Worm (Caenorhabditis elegans) whole organism, L4 larva: ENCODE measurements around the gene nhr-123.

Source experiments
- F44E2.7 ChIP-seq: fragments of 200-800 bp; sonication (Bioruptor generic); IDR thresholded peaks from 2 replicates; pipeline ENCODE4 v2.1.2; 2022; ENCODE audit warnings: missing genetic modification characterization, missing compliant biosample characterization
- R02D3.7 ChIP-seq: fragments of 150-350 bp; sonication (generic microtip); optimal IDR thresholded peaks from 3 replicates; lab custom pipeline; 2014; ENCODE audit warnings: missing biosample characterization, missing genetic modification characterization
- ZK546.5 ChIP-seq, 2 experiments: sonication (generic microtip); optimal IDR thresholded peaks; 2 replicates each; lab custom pipeline; 2017; ENCODE audit warnings: missing biosample characterization in 2 of 2, missing genetic modification characterization in 2 of 2
- arid-1 ChIP-seq: fragments of 200-800 bp; sonication (Bioruptor generic); conservative IDR thresholded peaks from 2 replicates; pipeline ENCODE4 v1.3.6; 2022; ENCODE audit warnings: missing genetic modification reagents, missing genetic modification characterization, missing compliant biosample characterization
- fkh-10 ChIP-seq: fragments of 150-350 bp; optimal IDR thresholded peaks from 2 replicates; lab custom pipeline; 2014; ENCODE audit warnings: missing biosample characterization, missing genetic modification reagents, missing genetic modification characterization
- lin-13 ChIP-seq: fragments of 150-350 bp; optimal IDR thresholded peaks from 2 replicates; lab custom pipeline; 2014; ENCODE audit warnings: missing biosample characterization, missing genetic modification reagents, missing genetic modification characterization
- madf-5 ChIP-seq, 2 experiments: fragments of 200-800 bp; sonication (Bioruptor generic); IDR thresholded peaks; 2 replicates each; pipeline ENCODE4 v1.3.6; 2022; ENCODE audit warnings: missing compliant biosample characterization in 2 of 2, missing genetic modification characterization in 2 of 2
- mdl-1 ChIP-seq, 2 experiments: fragments of 150-350 bp in 1 of 2; sonication (generic microtip) in 1 of 2; optimal IDR thresholded peaks; 2 replicates each; lab custom pipeline; 2014 to 2017; ENCODE audit warnings: missing biosample characterization in 2 of 2, missing genetic modification characterization in 2 of 2
- mep-1 ChIP-seq: fragments of 150-350 bp; sonication (generic microtip); optimal IDR thresholded peaks from 3 replicates; lab custom pipeline; 2014; ENCODE audit warnings: missing biosample characterization, missing genetic modification characterization
- nhr-76 ChIP-seq: fragments of 150-350 bp; optimal IDR thresholded peaks from 2 replicates; lab custom pipeline; 2014; ENCODE audit warnings: missing biosample characterization, missing genetic modification characterization
- pqm-1 ChIP-seq: sonication (generic microtip); optimal IDR thresholded peaks from 2 replicates; lab custom pipeline; 2017; ENCODE audit warnings: missing biosample characterization, missing genetic modification characterization
- snpc-4 ChIP-seq: fragments of 150-350 bp; optimal IDR thresholded peaks from 2 replicates; lab custom pipeline; 2014; ENCODE audit warnings: missing biosample characterization, missing genetic modification characterization
- unc-62 ChIP-seq, 3 experiments: fragments of 150-350 bp in 1 of 3; sonication (generic microtip); optimal IDR thresholded peaks in 2 of 3; peaks in 1 of 3; 1 replicate in 1 of 3; 2 replicates in 2 of 3; lab custom pipeline; 2014 to 2017; ENCODE audit warnings: missing biosample characterization in 3 of 3, missing genetic modification characterization in 3 of 3, missing genetic modification reagents in 3 of 3, missing genotype in 1 of 3
- ztf-11 ChIP-seq: fragments of 150-350 bp; optimal IDR thresholded peaks from 2 replicates; lab custom pipeline; 2014; ENCODE audit warnings: missing biosample characterization, missing genetic modification characterization

- TF ChIP-seq mdl-1 (tag; optimal IDR thresholded peaks at IDR 0.05; lab: Kevin White, UChicago) (no peak), R02D3.7 (no peak), lin-13 (GFP tag; lab: Kevin White, UChicago) (no peak), madf-5 (GFP tag; IDR thresholded peaks at IDR 0.05; lab: Robert Waterston, UW) (no peak), nhr-76 (no peak), unc-62 (GFP tag; optimal IDR thresholded peaks at IDR 0.05 in 1 of 2; lab: Kevin White, UChicago) (no peak), unc-62 (tag; optimal IDR thresholded peaks at IDR 0.05; lab: Kevin White, UChicago) (no peak), mep-1 (tag; lab: Kevin White, UChicago) (no peak), fkh-10 (no peak), ztf-11 (tag; lab: Kevin White, UChicago) (no peak), snpc-4 (tag; lab: Kevin White, UChicago) (no peak), arid-1 (no peak), F44E2.7 (GFP tag; lab: Robert Waterston, UW) (no peak), pqm-1 (no peak), ZK546.5 (tag; optimal IDR thresholded peaks at IDR 0.05; lab: Kevin White, UChicago) (no peak)
Observed at ce11 chrV:418432-418831, 32.8 kb upstream of the nhr-123 start, which contains the start of gene Y39D8A.1.
